Worm (Caenorhabditis elegans): ENCODE data around the gene K09F6.10.

DNA sequence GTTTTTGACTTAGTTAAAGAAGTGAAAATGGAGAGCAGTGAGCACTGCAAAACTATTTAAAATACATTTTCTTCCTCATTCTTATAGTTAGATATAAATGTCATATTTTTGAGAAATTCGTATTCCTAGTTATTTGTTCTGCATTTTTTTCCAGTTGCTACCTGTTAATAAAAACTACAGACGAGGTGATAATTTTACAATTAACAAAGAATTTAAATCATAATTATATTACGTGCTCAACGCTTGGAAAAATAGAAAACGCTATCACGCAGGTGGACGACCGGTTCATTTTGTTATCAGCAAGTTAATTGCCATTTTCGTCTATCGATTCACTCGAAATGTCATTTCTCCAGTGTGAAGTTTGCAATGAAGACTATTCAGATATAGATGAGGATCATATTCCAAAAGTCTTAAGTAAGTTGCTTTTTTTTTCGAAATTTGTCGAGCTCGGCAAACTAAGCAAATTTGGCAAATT lies 29.2 kb upstream of the K09F6.10 start, which contains the start of the genes ZK1240.5 and ZK1240.9:
- no peak for TF ChIP-seq egl-27 (tag; optimal IDR thresholded peaks at IDR 0.05)
- no peak for TF ChIP-seq skn-1 (tag; optimal IDR thresholded peaks at IDR 0.05)
- TF ChIP-seq nhr-23 (tag; optimal IDR thresholded peaks at IDR 0.05), result no peak

Data from whole organism, L2 larva.